Worm (Caenorhabditis elegans): ENCODE measurements around the gene R52.6.
"Not testable (repeated sequence)": the region's sequence is repeated elsewhere in the genome, so short reads cannot be mapped to it uniquely, and the experiment has no call there.

R52.6 gene

DNA sequence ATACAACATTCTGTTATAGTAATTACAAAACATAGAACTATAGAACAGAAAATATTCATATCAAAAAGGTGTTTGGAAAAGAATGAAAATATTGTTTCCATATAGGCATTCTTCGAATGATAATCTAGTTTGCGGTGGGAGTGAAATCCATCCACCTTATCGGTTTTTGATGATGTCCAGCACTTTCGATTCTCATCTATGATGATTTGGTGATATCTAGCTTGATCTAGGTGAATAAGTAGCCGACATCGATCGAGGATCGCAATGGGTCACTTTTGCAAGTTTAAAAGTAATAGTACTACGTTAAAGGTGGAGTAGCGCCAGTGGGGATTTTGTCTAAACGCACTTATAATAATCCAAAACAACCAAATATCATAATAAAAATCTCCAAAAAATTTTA lies at the start of gene R52.6:
R52.6 (minus strand) TSS at position 101 of the 400 bp plus-strand sequence.
- TF ChIP-seq fos-1 (tag; optimal IDR thresholded peaks at IDR 0.05) (no peak), nhr-237 (tag; optimal IDR thresholded peaks at IDR 0.05) (no peak), ztf-1 (GFP tag; conservative IDR thresholded peaks at IDR 0.05) (no peak), nhr-25 (tag; optimal IDR thresholded peaks at IDR 0.05) (no peak), ztf-4 (tag; optimal IDR thresholded peaks at IDR 0.05) (no peak), F13H6.1 (tag; optimal IDR thresholded peaks at IDR 0.05) (no peak), mab-5 (tag; optimal IDR thresholded peaks at IDR 0.05) (no peak), nhr-10 (tag; optimal IDR thresholded peaks at IDR 0.05) (no peak), elt-3 (tag; optimal IDR thresholded peaks at IDR 0.05) (no peak), mdl-1 (tag; optimal IDR thresholded peaks at IDR 0.05) (no peak), sma-9 (GFP tag; optimal IDR thresholded peaks at IDR 0.05) (no peak), sma-9 (tag; optimal IDR thresholded peaks at IDR 0.05) (no peak), nhr-23 (tag; optimal IDR thresholded peaks at IDR 0.05) (no peak), C34F6.9 (tag; optimal IDR thresholded peaks at IDR 0.05) (no peak), mbf-1 (tag; optimal IDR thresholded peaks at IDR 0.05) (no peak), snpc-4 (tag; optimal IDR thresholded peaks at IDR 0.05) (no peak), nhr-77 (tag; optimal IDR thresholded peaks at IDR 0.05) (no peak)

DNA sequence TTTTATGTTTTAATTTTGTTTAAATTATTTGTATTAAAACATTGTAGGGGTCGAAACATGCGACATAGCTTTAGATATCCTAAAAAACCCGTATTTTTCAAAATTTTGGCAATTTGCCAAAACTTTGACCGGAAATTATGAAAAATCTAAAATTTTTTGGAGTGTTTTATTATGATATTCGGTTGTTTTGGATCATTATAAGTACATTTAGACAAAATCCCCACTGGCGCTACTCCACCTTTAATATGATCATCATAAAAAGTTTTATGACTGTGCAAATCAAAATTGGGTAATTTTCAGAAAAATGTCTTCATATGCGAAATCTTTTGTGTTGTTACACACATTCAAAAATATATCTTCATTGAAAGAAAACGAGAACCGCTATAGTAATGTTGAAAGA lies 40.9 kb upstream of the R52.6 start, which contains the start of gene math-18:
math-18 (plus strand) TSS at position 301 of the 400 bp plus-strand sequence.
- not testable (repeated sequence) for TF ChIP-seq egl-27, nhr-129, lsy-2 (tag; optimal IDR thresholded peaks at IDR 0.05)

DNA sequence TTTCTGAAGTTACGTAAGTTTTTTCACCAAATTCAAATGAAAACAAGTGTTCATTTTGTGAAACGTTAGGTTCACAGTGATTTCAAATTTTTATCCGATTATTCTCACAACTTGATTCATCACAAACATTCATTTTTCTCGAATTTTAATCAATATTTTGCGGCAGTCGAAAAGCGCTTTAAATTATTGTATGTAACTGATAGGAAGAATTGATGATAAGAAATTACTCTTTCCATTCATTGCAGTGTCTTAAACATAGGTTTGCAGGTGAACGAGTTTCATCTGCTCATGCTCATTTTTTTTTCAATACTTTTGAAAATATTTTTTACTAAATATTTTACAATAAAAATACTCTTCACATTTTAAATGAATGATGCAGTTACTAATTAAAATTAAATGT lies 39.6 kb upstream of the R52.6 start:
- peak; percentile 64 for TF ChIP-seq fos-1 (tag; optimal IDR thresholded peaks at IDR 0.05)
- no peak for TF ChIP-seq nhr-21 (tag; optimal IDR thresholded peaks at IDR 0.05)
- no peak for TF ChIP-seq lsy-2 (tag; optimal IDR thresholded peaks at IDR 0.05)
- TF ChIP-seq lin-11 (tag; optimal IDR thresholded peaks at IDR 0.05) = no peak

- TF ChIP-seq C34F6.9 (tag; optimal IDR thresholded peaks at IDR 0.05) (no peak), R02D3.7 (tag; optimal IDR thresholded peaks at IDR 0.05) (no peak), unc-39 (tag; optimal IDR thresholded peaks at IDR 0.05) (no peak), mbf-1 (tag; optimal IDR thresholded peaks at IDR 0.05) (no peak), nhr-237 (tag; optimal IDR thresholded peaks at IDR 0.05) (no peak), unc-62 (GFP tag; optimal IDR thresholded peaks at IDR 0.05) (no peak), peb-1 (tag; optimal IDR thresholded peaks at IDR 0.05) (no peak), mab-5 (tag; optimal IDR thresholded peaks at IDR 0.05) (no peak), ZK546.5 (tag; optimal IDR thresholded peaks at IDR 0.05) (no peak), Y55F3AM.14 (GFP tag; optimal IDR thresholded peaks at IDR 0.05) (no peak), lsy-2 (tag; optimal IDR thresholded peaks at IDR 0.05) (no peak), nhr-25 (tag; optimal IDR thresholded peaks at IDR 0.05) (no peak), ztf-4 (tag; optimal IDR thresholded peaks at IDR 0.05) (no peak), ceh-16 (tag; optimal IDR thresholded peaks at IDR 0.05) (no peak), nhr-12 (tag; optimal IDR thresholded peaks at IDR 0.05) (no peak)
Measured at ce11 chrII:2150485-2150985, 37.7 kb upstream of the R52.6 start, which contains the start of the genes C40A11.7 and C40A11.8. TSS of gene C40A11.7 (minus strand) at chrII:2150585. TSS of gene C40A11.8 (minus strand) at chrII:2150935.

DNA sequence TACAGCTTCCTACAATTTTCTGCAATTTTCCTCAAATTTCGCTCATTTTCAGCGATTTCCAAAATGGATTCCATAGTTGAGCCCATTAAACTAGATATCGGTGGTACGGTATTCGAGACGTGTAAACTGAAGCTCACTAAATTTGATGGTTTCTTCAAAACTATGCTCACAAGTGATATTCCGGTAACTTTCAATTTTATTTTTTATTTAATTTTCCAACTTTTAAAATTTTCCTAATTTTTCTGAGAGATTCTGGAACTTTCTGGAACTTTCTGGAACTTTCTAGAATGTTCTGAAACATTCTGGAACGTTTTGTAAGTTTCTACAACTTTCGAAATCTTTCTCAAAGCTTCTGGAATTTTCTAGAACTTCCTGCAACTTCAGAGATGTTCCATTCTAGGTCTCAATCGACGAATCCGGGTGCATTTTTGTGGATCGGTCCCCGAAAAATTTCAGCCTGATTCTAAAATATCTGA lies 34.1 kb upstream of the R52.6 start, which contains the start of gene C40A11.2:
C40A11.2 (plus strand) TSS at position 51 of the 476 bp plus-strand sequence.
- TF ChIP-seq lsy-2 (tag; optimal IDR thresholded peaks at IDR 0.05) (no peak), mdl-1 (tag; optimal IDR thresholded peaks at IDR 0.05) (no peak), lin-13 (GFP tag; optimal IDR thresholded peaks at IDR 0.05) (no peak), sma-3 (GFP tag; optimal IDR thresholded peaks at IDR 0.05) (no peak), skn-1 (tag; optimal IDR thresholded peaks at IDR 0.05) (no peak), nhr-25 (tag; optimal IDR thresholded peaks at IDR 0.05) (no peak), snpc-4 (tag; optimal IDR thresholded peaks at IDR 0.05) (no peak), unc-55 (GFP tag; optimal IDR thresholded peaks at IDR 0.05) (no peak), ceh-82 (tag; optimal IDR thresholded peaks at IDR 0.05) (no peak)

All from whole organism, L2 larva.